Fruit fly (Drosophila melanogaster) whole organism, prepupa: Measurements from ENCODE around the gene CG8630.
A peak's percentile ranks its signal among the peaks of the same experiment; 100 is the strongest.

Experiments
- CG10669 ChIP-seq: fragments of 200-800 bp; sonication (Bioruptor generic); optimal IDR thresholded peaks from 3 replicates; lab custom pipeline; 2018; ENCODE audit warnings: missing biosample characterization, mild to moderate bottlenecking, missing genetic modification characterization, moderate library complexity
- CG11294 ChIP-seq: fragments of 200-800 bp; sonication (Bioruptor generic); IDR thresholded peaks from 2 replicates; pipeline ENCODE4 v1.3.6; 2022; ENCODE audit warnings: missing biosample characterization, missing genetic modification characterization
- CG11762 ChIP-seq: fragments of 200-800 bp; sonication (Bioruptor generic); optimal IDR thresholded peaks from 3 replicates; lab custom pipeline; 2016; ENCODE audit warnings: missing biosample characterization, missing genetic modification characterization; ENCODE audit not compliant: insufficient read depth
- CG11902 ChIP-seq: fragments of 200-800 bp; sonication (Bioruptor generic); optimal IDR thresholded peaks from 3 replicates; lab custom pipeline; 2016; ENCODE audit warnings: missing biosample characterization, missing genetic modification characterization
- CG15336 ChIP-seq: fragments of 200-800 bp; sonication (Bioruptor generic); IDR thresholded peaks from 2 replicates; pipeline ENCODE4 v1.3.6; 2022; ENCODE audit warnings: missing biosample characterization, missing genetic modification characterization
- CG31627 ChIP-seq: fragments of 200-800 bp; sonication (Bioruptor generic); optimal IDR thresholded peaks from 3 replicates; lab custom pipeline; 2016; ENCODE audit warnings: missing biosample characterization, missing genetic modification characterization
- CG32006 ChIP-seq: fragments of 200-800 bp; sonication (Bioruptor generic); optimal IDR thresholded peaks from 3 replicates; lab custom pipeline; 2017; ENCODE audit warnings: missing biosample characterization, mild to moderate bottlenecking, missing genetic modification characterization
- CG34406 ChIP-seq: fragments of 200-800 bp; sonication (Bioruptor generic); optimal IDR thresholded peaks from 3 replicates; lab custom pipeline; 2016; ENCODE audit warnings: missing biosample characterization, missing genetic modification characterization
- CG3919 ChIP-seq: fragments of 200-800 bp; sonication (Bioruptor generic); optimal IDR thresholded peaks from 3 replicates; lab custom pipeline; 2016; ENCODE audit warnings: missing biosample characterization, missing genetic modification characterization
- CG6276 ChIP-seq: fragments of 200-800 bp; sonication (Bioruptor generic); optimal IDR thresholded peaks from 2 replicates; lab custom pipeline; 2017; ENCODE audit warnings: missing biosample characterization, mild to moderate bottlenecking, missing genetic modification characterization
- CG6792 ChIP-seq: fragments of 200-800 bp; sonication (Bioruptor generic); optimal IDR thresholded peaks from 3 replicates; lab custom pipeline; 2016; ENCODE audit warnings: missing biosample characterization, missing genetic modification characterization
- CG6808 ChIP-seq: fragments of 200-800 bp; sonication (Bioruptor generic); optimal IDR thresholded peaks from 3 replicates; lab custom pipeline; 2017; ENCODE audit warnings: missing biosample characterization, missing genetic modification characterization, mild to moderate bottlenecking, moderate library complexity, missing genetic modification reagents
- CG6854 ChIP-seq: fragments of 200-800 bp; sonication (Bioruptor generic); optimal IDR thresholded peaks from 2 replicates; lab custom pipeline; 2017; ENCODE audit warnings: missing biosample characterization, mild to moderate bottlenecking, missing genetic modification characterization
- CG8119 ChIP-seq: fragments of 200-800 bp; sonication (Bioruptor generic); IDR thresholded peaks from 3 replicates; pipeline ENCODE4 v1.3.6; 2022; ENCODE audit warnings: missing biosample characterization, missing genetic modification characterization
- Eip75B ChIP-seq: fragments of 200-800 bp; sonication (Bioruptor generic); optimal IDR thresholded peaks from 3 replicates; lab custom pipeline; 2016; ENCODE audit warnings: missing biosample characterization, missing genetic modification characterization
- Eip78C ChIP-seq: fragments of 200-800 bp; sonication (Bioruptor generic); peaks from one replicate; lab custom pipeline; 2016; ENCODE audit warnings: missing biosample characterization, missing genetic modification characterization
- Eip93F ChIP-seq: fragments of 200-800 bp; sonication (Bioruptor generic); optimal IDR thresholded peaks from 2 replicates; lab custom pipeline; 2016; ENCODE audit warnings: missing biosample characterization, mild to moderate bottlenecking, missing genetic modification characterization
- Ets96B ChIP-seq: fragments of 200-800 bp; optimal IDR thresholded peaks from 2 replicates; lab custom pipeline; 2019; ENCODE audit warnings: missing biosample characterization, mild to moderate bottlenecking, missing genetic modification characterization, moderate library complexity
- Hr38 ChIP-seq: sonication (Bioruptor generic); optimal IDR thresholded peaks from 2 replicates; lab custom pipeline; 2016; ENCODE audit warnings: missing biosample characterization, missing genetic modification characterization
- Lpt ChIP-seq: fragments of 200-800 bp; sonication (Bioruptor generic); optimal IDR thresholded peaks from 3 replicates; lab custom pipeline; 2016; ENCODE audit warnings: missing biosample characterization, missing genetic modification characterization
- Sox14 ChIP-seq: fragments of 200-800 bp; sonication (Bioruptor generic); optimal IDR thresholded peaks from 3 replicates; lab custom pipeline; 2016; ENCODE audit warnings: missing biosample characterization, missing genetic modification characterization
- achi ChIP-seq: fragments of 200-800 bp; sonication (Bioruptor generic); optimal IDR thresholded peaks from 3 replicates; lab custom pipeline; 2016; ENCODE audit warnings: missing biosample characterization, missing genetic modification characterization
- cyc ChIP-seq: fragments of 200-800 bp; sonication (Bioruptor generic); optimal IDR thresholded peaks from 3 replicates; lab custom pipeline; 2016; ENCODE audit warnings: missing biosample characterization, missing genetic modification characterization
- dac ChIP-seq: fragments of 200-800 bp; sonication (Bioruptor generic); optimal IDR thresholded peaks from 2 replicates; lab custom pipeline; 2017; ENCODE audit warnings: missing biosample characterization, mild to moderate bottlenecking, missing genetic modification characterization
- dsx ChIP-seq: fragments of 200-800 bp; optimal IDR thresholded peaks from 3 replicates; lab custom pipeline; 2019; ENCODE audit warnings: missing biosample characterization, mild to moderate bottlenecking, missing genetic modification characterization, moderate library complexity; ENCODE audit not compliant: poor library complexity, severe bottlenecking
- fd59A ChIP-seq: fragments of 200-800 bp; sonication (Bioruptor generic); optimal IDR thresholded peaks from 2 replicates; lab custom pipeline; 2017; ENCODE audit warnings: missing biosample characterization, mild to moderate bottlenecking, missing genetic modification characterization, missing genetic modification reagents
- fkh ChIP-seq: fragments of 200-800 bp; sonication (Bioruptor generic); optimal IDR thresholded peaks from 3 replicates; lab custom pipeline; 2017; ENCODE audit warnings: missing biosample characterization, mild to moderate bottlenecking, missing genetic modification characterization, moderate library complexity
- salr ChIP-seq, 2 experiments: fragments of 200-800 bp; sonication (Bioruptor generic); optimal IDR thresholded peaks; 3 replicates each; lab custom pipeline; 2016 to 2018; ENCODE audit warnings: missing biosample characterization in 2 of 2, missing genetic modification characterization in 2 of 2, mild to moderate bottlenecking in 1 of 2
- ss ChIP-seq, 2 experiments: fragments of 200-800 bp; sonication (Bioruptor generic); optimal IDR thresholded peaks; 2 replicates in 1 of 2; 3 replicates in 1 of 2; lab custom pipeline; 2017 to 2018; ENCODE audit warnings: mild to moderate bottlenecking in 2 of 2, missing biosample characterization in 2 of 2, missing genetic modification characterization in 2 of 2, moderate library complexity in 1 of 2
- svp ChIP-seq: fragments of 200-800 bp; sonication (Bioruptor generic); peaks from one replicate; lab custom pipeline; 2016; ENCODE audit warnings: missing biosample characterization, missing genetic modification characterization
- topi ChIP-seq: fragments of 200-800 bp; sonication (Bioruptor generic); optimal IDR thresholded peaks from 3 replicates; lab custom pipeline; 2016; ENCODE audit warnings: missing biosample characterization, missing genetic modification characterization
- vri ChIP-seq: fragments of 200-800 bp; sonication (Bioruptor generic); optimal IDR thresholded peaks from 3 replicates; lab custom pipeline; 2016; ENCODE audit warnings: missing biosample characterization, mild to moderate bottlenecking, missing genetic modification characterization

CG8630 gene

DNA sequence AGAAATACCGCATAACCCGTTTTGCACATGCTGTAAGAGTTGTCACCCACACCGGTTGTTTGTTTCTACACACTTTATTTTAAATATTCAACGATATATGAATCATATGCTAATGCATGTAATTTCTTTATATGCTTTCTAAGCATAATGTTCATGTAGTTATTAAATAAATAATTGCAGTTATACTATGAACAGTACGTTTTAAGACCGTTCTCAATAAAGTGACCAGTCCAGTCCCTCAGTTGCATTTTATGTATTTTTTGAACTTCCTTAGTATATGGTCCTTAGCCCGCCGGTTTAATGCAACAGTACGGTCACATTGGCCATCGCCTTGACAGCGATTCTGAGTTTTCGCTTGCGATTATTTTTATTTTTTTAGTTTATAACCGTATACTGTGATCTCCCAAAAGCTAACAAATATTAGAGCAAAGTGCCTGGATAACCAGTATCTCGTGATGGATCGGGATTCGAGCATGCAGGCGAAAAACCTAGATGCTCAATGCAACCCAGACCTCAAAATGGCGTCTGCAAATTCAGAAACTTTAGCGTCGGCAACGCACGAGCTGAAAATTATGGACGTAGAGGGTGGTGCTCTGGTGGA is 15.4 kb upstream of the CG8630 start, which contains the start of gene Ravus (continued):
- TF ChIP-seq Lpt (GFP tag; lab: Kevin White, UChicago) (no peak), fd59A (GFP tag; lab: Kevin White, UChicago) (no peak), svp (GFP tag; lab: Kevin White, UChicago) (peak; percentile 79), CG31627 (GFP tag; lab: Kevin White, UChicago) (peak; percentile 70), Sox14 (peak; percentile 69), CG15336 (GFP tag; lab: Robert Waterston, UW) (no peak), achi (GFP tag; lab: Kevin White, UChicago) (peak; percentile 72)

dm6 chr3R:13270648-13271047 is 8.9 kb upstream of the CG8630 start:
- TF ChIP-seq topi (no peak), Eip78C (GFP tag; lab: Kevin White, UChicago) (peak; percentile 1), svp (GFP tag; lab: Kevin White, UChicago) (peak; percentile 100), CG6276 (GFP tag; lab: Kevin White, UChicago) (no peak), Sox14 (peak; percentile 7)

- TF ChIP-seq CG6854 (GFP tag; lab: Kevin White, UChicago) (peak; percentile 14), Eip78C (GFP tag; lab: Kevin White, UChicago) (peak; percentile 69), topi (no peak), Sox14 (peak; percentile 8), svp (GFP tag; lab: Kevin White, UChicago) (peak; percentile 63)
Measured at dm6 chr3R:13271758-13272157, 7.8 kb upstream of the CG8630 start, which contains the start of gene TBC1D5. Gene TBC1D5, minus strand, starts transcription at chr3R:13272011.

dm6 chr3R:13273462-13273861 is 6.1 kb upstream of the CG8630 start:
- TF ChIP-seq Hr38 (no peak), Eip93F (no peak), CG6808 (GFP tag; lab: Kevin White, UChicago) (no peak)

- no peak for TF ChIP-seq cyc (GFP tag; lab: Kevin White, UChicago)
- TF ChIP-seq CG11294 (GFP tag; lab: Robert Waterston, UW) = no peak
- no peak for TF ChIP-seq CG11902 (GFP tag; lab: Kevin White, UChicago)
- TF ChIP-seq achi (GFP tag; lab: Kevin White, UChicago) = no peak
- TF ChIP-seq fkh = no peak
- TF ChIP-seq dac (GFP tag; lab: Kevin White, UChicago) = no peak
Measured at dm6 chr3R:13274257-13274796, 5.2 kb upstream of the CG8630 start.

DNA sequence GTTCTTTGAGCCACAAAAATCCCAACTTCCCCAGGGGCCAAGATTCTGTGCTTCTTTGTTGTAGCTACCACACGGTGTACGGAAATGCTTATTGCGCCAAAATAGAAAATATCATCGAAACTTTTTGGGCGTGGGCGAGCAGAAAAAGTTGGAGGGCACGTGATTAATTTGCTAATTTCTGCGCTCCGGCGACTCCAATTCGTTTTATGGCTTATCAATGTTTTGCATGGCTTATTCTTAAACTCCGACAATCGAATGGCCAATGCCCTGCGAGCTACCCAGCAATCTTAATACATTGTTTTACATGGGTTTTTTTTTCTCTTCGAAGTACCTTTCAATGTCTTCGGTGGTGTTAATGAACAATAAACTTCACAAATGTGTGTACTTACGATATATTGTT is 4.0 kb upstream of the CG8630 start:
- no peak for TF ChIP-seq salr (GFP tag; optimal IDR thresholded peaks at IDR 0.05; lab: Kevin White, UChicago)
- TF ChIP-seq svp (GFP tag; lab: Kevin White, UChicago) = peak; percentile 74

DNA sequence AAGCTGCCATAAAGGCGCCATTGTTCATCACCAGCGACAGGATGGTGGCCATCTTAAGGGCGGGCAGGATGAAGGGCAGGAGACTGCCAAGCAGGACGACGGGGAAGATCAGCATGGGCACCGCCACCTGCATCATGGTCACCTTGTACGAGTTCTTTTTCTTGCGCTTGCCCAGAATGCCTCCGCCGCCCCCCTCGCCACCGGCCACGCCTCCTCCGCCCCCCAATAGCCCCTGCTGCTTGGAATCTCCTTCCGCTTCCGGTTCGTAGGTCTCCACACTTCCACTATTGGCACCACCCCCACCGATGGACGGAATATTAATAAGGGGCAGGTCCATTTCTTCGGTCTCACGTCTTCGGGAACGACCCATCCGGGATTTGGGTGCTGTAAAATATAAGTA is 5.6 kb downstream of the CG8630 start:
- no peak for TF ChIP-seq CG8119 (GFP tag; lab: Robert Waterston, UW)
- TF ChIP-seq fkh = no peak
- TF ChIP-seq CG11762 (GFP tag; lab: Kevin White, UChicago) = no peak
- no peak for TF ChIP-seq Eip75B (GFP tag; lab: Kevin White, UChicago)
- TF ChIP-seq vri (GFP tag; lab: Kevin White, UChicago) = no peak
- TF ChIP-seq ss (GFP tag; optimal IDR thresholded peaks at IDR 0.05; lab: Kevin White, UChicago) = no peak
- no peak for TF ChIP-seq CG32006 (GFP tag; lab: Kevin White, UChicago)
- no peak for TF ChIP-seq dac (GFP tag; lab: Kevin White, UChicago)
- no peak for TF ChIP-seq Eip93F
- no peak for TF ChIP-seq salr (GFP tag; optimal IDR thresholded peaks at IDR 0.05; lab: Kevin White, UChicago)
- TF ChIP-seq CG6808 (GFP tag; lab: Kevin White, UChicago) = no peak
- no peak for TF ChIP-seq Eip78C (GFP tag; lab: Kevin White, UChicago)
- no peak for TF ChIP-seq CG34406 (GFP tag; lab: Kevin White, UChicago)
- no peak for TF ChIP-seq fd59A (GFP tag; lab: Kevin White, UChicago)
- TF ChIP-seq CG10669 (GFP tag; lab: Kevin White, UChicago) = no peak
- TF ChIP-seq CG6792 (GFP tag; lab: Kevin White, UChicago) = no peak
- TF ChIP-seq CG3919 (GFP tag; lab: Kevin White, UChicago) = no peak
- no peak for TF ChIP-seq Ets96B (tag; lab: Kevin White, UChicago)
- TF ChIP-seq CG15336 (GFP tag; lab: Robert Waterston, UW) = no peak
- no peak for TF ChIP-seq dsx (GFP tag; lab: Kevin White, UChicago)
